Fruit fly (Drosophila melanogaster) whole organism, pupa: Measurements from ENCODE around the gene enc.

ENCODE experiments used
- CG10348 ChIP-seq: fragments of 200-800 bp; sonication (Bioruptor generic); IDR thresholded peaks from 2 replicates; pipeline ENCODE4 v1.3.6; 2022; ENCODE audit warnings: missing biosample characterization, missing genetic modification characterization
- CG12605 ChIP-seq: fragments of 200-800 bp; sonication (Bioruptor generic); IDR thresholded peaks from 2 replicates; pipeline ENCODE4 v1.3.6; 2022; ENCODE audit warnings: missing biosample characterization, missing genetic modification characterization
- CG13204 ChIP-seq: fragments of 200-800 bp; sonication (Bioruptor generic); optimal IDR thresholded peaks from 2 replicates; lab custom pipeline; 2018; ENCODE audit warnings: missing biosample characterization, mild to moderate bottlenecking, missing genetic modification characterization, moderate library complexity
- CG14655 ChIP-seq: fragments of 200-800 bp; sonication (Bioruptor generic); optimal IDR thresholded peaks from 3 replicates; lab custom pipeline; 2017; ENCODE audit warnings: mild to moderate bottlenecking, missing biosample characterization, missing genetic modification reagents, missing genetic modification characterization
- CG15710 ChIP-seq: fragments of 200-800 bp; sonication (Bioruptor generic); optimal IDR thresholded peaks from 2 replicates; lab custom pipeline; 2018; ENCODE audit warnings: missing biosample characterization, mild to moderate bottlenecking, missing genetic modification characterization, moderate library complexity
- CG17806 ChIP-seq: fragments of 200-800 bp; sonication (Bioruptor generic); optimal IDR thresholded peaks from 2 replicates; lab custom pipeline; 2018; ENCODE audit warnings: missing biosample characterization, mild to moderate bottlenecking, missing genetic modification characterization, moderate library complexity
- CG32121 ChIP-seq: fragments of 200-800 bp; sonication (Bioruptor generic); IDR thresholded peaks from 2 replicates; pipeline ENCODE4 v1.3.6; 2022; ENCODE audit warnings: missing biosample characterization, missing genetic modification characterization
- CG34367 ChIP-seq: fragments of 200-800 bp; sonication (Bioruptor generic); optimal IDR thresholded peaks from 2 replicates; lab custom pipeline; 2018; ENCODE audit warnings: missing biosample characterization, mild to moderate bottlenecking, missing genetic modification characterization
- CG4496 ChIP-seq: fragments of 200-800 bp; sonication (Bioruptor generic); IDR thresholded peaks from 3 replicates; pipeline ENCODE4 v1.3.6; 2022; ENCODE audit warnings: missing biosample characterization, missing genetic modification characterization
- CG8159 ChIP-seq: fragments of 200-800 bp; sonication (Bioruptor generic); optimal IDR thresholded peaks from 3 replicates; lab custom pipeline; 2018; ENCODE audit warnings: missing biosample characterization, mild to moderate bottlenecking, missing genetic modification characterization, moderate library complexity
- CG8301 ChIP-seq: fragments of 200-800 bp; sonication (Bioruptor generic); optimal IDR thresholded peaks from 2 replicates; lab custom pipeline; 2018; ENCODE audit warnings: missing biosample characterization, mild to moderate bottlenecking, missing genetic modification characterization
- CG9948 ChIP-seq: fragments of 200-800 bp; sonication (Bioruptor generic); optimal IDR thresholded peaks from 2 replicates; lab custom pipeline; 2018; ENCODE audit warnings: missing biosample characterization, mild to moderate bottlenecking, missing genetic modification characterization, moderate library complexity
- D1 ChIP-seq: fragments of 200-800 bp; sonication (Bioruptor generic); optimal IDR thresholded peaks from 2 replicates; lab custom pipeline; 2018; ENCODE audit warnings: missing biosample characterization, mild to moderate bottlenecking, missing genetic modification characterization, moderate library complexity
- EcR ChIP-seq: fragments of 200-800 bp; sonication (Bioruptor generic); optimal IDR thresholded peaks from 3 replicates; lab custom pipeline; 2019; ENCODE audit warnings: missing biosample characterization, missing genetic modification characterization, mild to moderate bottlenecking, moderate library complexity, missing genetic modification reagents
- Ets98B ChIP-seq: fragments of 200-800 bp; sonication (Bioruptor generic); IDR thresholded peaks from 2 replicates; pipeline ENCODE4 v1.3.6; 2022; ENCODE audit warnings: missing biosample characterization, missing genetic modification characterization
- Pif1A ChIP-seq: fragments of 200-800 bp; sonication (Bioruptor generic); optimal IDR thresholded peaks from 3 replicates; lab custom pipeline; 2016; ENCODE audit warnings: missing biosample characterization, missing genetic modification characterization
- Pif1B ChIP-seq: fragments of 200-800 bp; sonication (Bioruptor generic); optimal IDR thresholded peaks from 3 replicates; lab custom pipeline; 2016; ENCODE audit warnings: missing biosample characterization, missing genetic modification characterization
- Snoo ChIP-seq: fragments of 200-800 bp; sonication (Bioruptor generic); optimal IDR thresholded peaks from 3 replicates; lab custom pipeline; 2017; ENCODE audit warnings: missing biosample characterization, mild to moderate bottlenecking, missing genetic modification characterization, inconsistent platforms
- fd96Ca ChIP-seq: fragments of 200-800 bp; sonication (Bioruptor generic); IDR thresholded peaks from 3 replicates; pipeline ENCODE4 v1.3.6; 2022; ENCODE audit warnings: missing biosample characterization, missing genetic modification characterization
- gl ChIP-seq: fragments of 200-800 bp; sonication (Bioruptor generic); optimal IDR thresholded peaks from 2 replicates; lab custom pipeline; 2018; ENCODE audit warnings: missing biosample characterization, mild to moderate bottlenecking, missing genetic modification characterization
- rn ChIP-seq: fragments of 200-800 bp; sonication (Bioruptor generic); IDR thresholded peaks from 2 replicates; pipeline ENCODE4 v1.3.6; 2022; ENCODE audit warnings: missing biosample characterization, missing genetic modification characterization

Gene enc

dm6 chr3L:3824790-3825484 is 6.5 kb downstream of the enc start, which contains the start of gene Rdh:
Rdh (plus strand) TSS chr3L:3825449.
- peak; percentile 32 for TF ChIP-seq CG34367 (tag; lab: Kevin White, UChicago)
- TF ChIP-seq CG14655 (GFP tag; lab: Kevin White, UChicago): peak; percentile 63
- TF ChIP-seq CG9948 (tag; lab: Kevin White, UChicago): peak; percentile 46
- TF ChIP-seq CG17806 (tag; lab: Kevin White, UChicago): peak; percentile 60
- peak; percentile 35 for TF ChIP-seq CG8301 (tag; lab: Kevin White, UChicago)
- TF ChIP-seq CG4496 (GFP tag; lab: Robert Waterston, UW): peak; percentile 37; the same call in 2 of the 3 replicates
- TF ChIP-seq CG10348 (GFP tag; lab: Robert Waterston, UW): no peak
- peak; percentile 79 for TF ChIP-seq CG8159 (tag; lab: Kevin White, UChicago)
- TF ChIP-seq CG12605 (GFP tag; lab: Robert Waterston, UW): 0 out of 2 replicates have a peak, but pooled peaks have one; percentile 15
- peak; percentile 39 for TF ChIP-seq Pif1A (GFP tag; lab: Kevin White, UChicago)
- TF ChIP-seq Pif1B: peak; percentile 1
- no peak for TF ChIP-seq gl (tag; lab: Kevin White, UChicago)
- peak; percentile 63 for TF ChIP-seq CG15710 (tag; lab: Kevin White, UChicago)
- TF ChIP-seq D1 (tag; lab: Kevin White, UChicago): no peak

- no peak; the same call in 1 of the 2 replicates for TF ChIP-seq Ets98B (GFP tag; lab: Robert Waterston, UW)
- no peak for TF ChIP-seq D1 (tag; lab: Kevin White, UChicago)
- no peak for TF ChIP-seq CG32121 (GFP tag; lab: Robert Waterston, UW)
- TF ChIP-seq CG14655 (GFP tag; lab: Kevin White, UChicago): no peak
- TF ChIP-seq CG10348 (GFP tag; lab: Robert Waterston, UW): no peak
Measured at dm6 chr3L:3825485-3825813, 7.0 kb downstream of the enc start.

dm6 chr3L:3825884-3826283 is 7.4 kb downstream of the enc start:
- peak; percentile 17 for TF ChIP-seq CG14655 (GFP tag; lab: Kevin White, UChicago)
- TF ChIP-seq CG4496 (GFP tag; lab: Robert Waterston, UW): no peak

- TF ChIP-seq CG4496 (GFP tag; lab: Robert Waterston, UW) (peak; percentile 63; the same call in 2 of the 3 replicates), CG34367 (tag; lab: Kevin White, UChicago) (no peak), CG14655 (GFP tag; lab: Kevin White, UChicago) (no peak), gl (tag; lab: Kevin White, UChicago) (peak; percentile 8), EcR (GFP tag; lab: Kevin White, UChicago) (no peak), CG32121 (GFP tag; lab: Robert Waterston, UW) (peak; percentile 85), CG13204 (GFP tag; lab: Kevin White, UChicago) (no peak), Snoo (tag; lab: Kevin White, UChicago) (no peak), D1 (tag; lab: Kevin White, UChicago) (no peak), Pif1B (peak; percentile 56), Pif1A (GFP tag; lab: Kevin White, UChicago) (no peak), CG8301 (tag; lab: Kevin White, UChicago) (no peak), CG8159 (tag; lab: Kevin White, UChicago) (peak; percentile 85), CG15710 (tag; lab: Kevin White, UChicago) (peak; percentile 81), CG10348 (GFP tag; lab: Robert Waterston, UW) (peak; percentile 60), CG9948 (tag; lab: Kevin White, UChicago) (no peak), CG12605 (GFP tag; lab: Robert Waterston, UW) (peak; percentile 58; the same call in 1 of the 2 replicates), rn (GFP tag; lab: Robert Waterston, UW) (peak; percentile 64), CG17806 (tag; lab: Kevin White, UChicago) (no peak), fd96Ca (GFP tag; lab: Robert Waterston, UW) (peak; percentile 67; the same call in 2 of the 3 replicates), Ets98B (GFP tag; lab: Robert Waterston, UW) (no peak; the same call in 1 of the 2 replicates)
Measured at dm6 chr3L:3826541-3826940, 8.1 kb downstream of the enc start.

dm6 chr3L:3828111-3828510 is 9.6 kb downstream of the enc start:
- no peak for TF ChIP-seq CG10348 (GFP tag; lab: Robert Waterston, UW)
- TF ChIP-seq Pif1B: no peak
- no peak for TF ChIP-seq fd96Ca (GFP tag; lab: Robert Waterston, UW)
- TF ChIP-seq rn (GFP tag; lab: Robert Waterston, UW): no peak
- TF ChIP-seq D1 (tag; lab: Kevin White, UChicago): no peak
- no peak for TF ChIP-seq Snoo (tag; lab: Kevin White, UChicago)
- no peak for TF ChIP-seq CG15710 (tag; lab: Kevin White, UChicago)
- TF ChIP-seq EcR (GFP tag; lab: Kevin White, UChicago): no peak
- no peak for TF ChIP-seq CG8159 (tag; lab: Kevin White, UChicago)
- TF ChIP-seq, all 21 proteins: peak for 0
